Fruit fly (Drosophila melanogaster) whole organism, embryonic: Measurements from ENCODE around the gene IRSp53.
"Not testable (repeated sequence)": the region's sequence is repeated elsewhere in the genome, so short reads cannot be mapped to it uniquely, and the experiment has no call there.

Experiments used
- CG13894 ChIP-seq: fragments of 200-800 bp; sonication (Bioruptor generic); optimal IDR thresholded peaks from 3 replicates; lab custom pipeline; 2018; ENCODE audit warnings: missing biosample characterization, mild to moderate bottlenecking, missing genetic modification characterization, moderate library complexity
- jumu ChIP-seq: fragments of 200-800 bp; sonication (Bioruptor generic); optimal IDR thresholded peaks from 3 replicates; lab custom pipeline; 2016; ENCODE audit warnings: missing biosample characterization, missing genetic modification characterization

- TF ChIP-seq CG13894 (tag; lab: Kevin White, UChicago); jumu (GFP tag; lab: Kevin White, UChicago): not testable (repeated sequence)
These were observed 963 bp upstream of the IRSp53 start, which contains the start of gene CG14143 for dm6 chr3L:11134886-11135285.
